Worm (Caenorhabditis elegans) whole organism, late embryonic: ENCODE results near the gene cutl-26.

Source experiments
- T23F11.4 ChIP-seq: fragments of 200-800 bp; sonication (Bioruptor generic); optimal IDR thresholded peaks from 2 replicates; lab custom pipeline; 2018; ENCODE audit warnings: mild to moderate bottlenecking, missing genetic modification characterization, missing compliant biosample characterization
- Y22D7AL.16 ChIP-seq: sonication (generic microtip); optimal IDR thresholded peaks from 2 replicates; lab custom pipeline; 2016; ENCODE audit warnings: missing genetic modification characterization, missing compliant biosample characterization
- ahr-1 ChIP-seq: sonication (generic microtip); optimal IDR thresholded peaks from 2 replicates; lab custom pipeline; 2016; ENCODE audit warnings: missing genetic modification characterization, missing compliant biosample characterization
- ceh-14 ChIP-seq: sonication (generic microtip); optimal IDR thresholded peaks from 2 replicates; lab custom pipeline; 2016; ENCODE audit warnings: missing genotype, missing genetic modification characterization, missing compliant biosample characterization
- ceh-18 ChIP-seq: sonication (generic microtip); optimal IDR thresholded peaks from 2 replicates; lab custom pipeline; 2016; ENCODE audit warnings: missing genetic modification characterization, missing compliant biosample characterization
- ceh-19 ChIP-seq: fragments of 200-800 bp; sonication (Bioruptor generic); optimal IDR thresholded peaks from 2 replicates; lab custom pipeline; 2018; ENCODE audit warnings: mild to moderate bottlenecking, missing genetic modification characterization, missing compliant biosample characterization
- ceh-22 ChIP-seq: sonication (generic microtip); optimal IDR thresholded peaks from 2 replicates; lab custom pipeline; 2017; ENCODE audit warnings: missing biosample characterization, missing genetic modification characterization
- ceh-30 ChIP-seq: fragments of 150-350 bp; optimal IDR thresholded peaks from 2 replicates; lab custom pipeline; 2014; ENCODE audit warnings: missing biosample characterization, missing genetic modification characterization
- ceh-31 ChIP-seq: sonication (generic microtip); optimal IDR thresholded peaks from 2 replicates; lab custom pipeline; 2016; ENCODE audit warnings: missing genetic modification characterization, missing compliant biosample characterization
- che-1 ChIP-seq: sonication (generic microtip); optimal IDR thresholded peaks from 2 replicates; lab custom pipeline; 2016; ENCODE audit warnings: mild to moderate bottlenecking, missing genetic modification characterization, missing compliant biosample characterization
- elt-2 ChIP-seq: sonication (generic microtip); optimal IDR thresholded peaks from 2 replicates; lab custom pipeline; 2016; ENCODE audit warnings: missing genetic modification reagents, missing genetic modification characterization, missing compliant biosample characterization
- ets-4 ChIP-seq: sonication (generic microtip); optimal IDR thresholded peaks from 2 replicates; lab custom pipeline; 2016; ENCODE audit warnings: missing genetic modification characterization, missing compliant biosample characterization
- eyg-1 ChIP-seq: sonication (generic microtip); optimal IDR thresholded peaks from 2 replicates; lab custom pipeline; 2016; ENCODE audit warnings: missing genotype, missing genetic modification characterization, missing compliant biosample characterization
- fax-1 ChIP-seq: sonication (generic microtip); optimal IDR thresholded peaks from 2 replicates; lab custom pipeline; 2016; ENCODE audit warnings: missing genotype, missing genetic modification characterization, missing compliant biosample characterization
- fkh-10 ChIP-seq: fragments of 150-350 bp; optimal IDR thresholded peaks from 2 replicates; lab custom pipeline; 2014; ENCODE audit warnings: missing biosample characterization, missing genetic modification reagents, missing genetic modification characterization
- fkh-6 ChIP-seq: sonication (generic microtip); optimal IDR thresholded peaks from 2 replicates; lab custom pipeline; 2016; ENCODE audit warnings: missing genetic modification characterization, missing compliant biosample characterization
- hlh-6 ChIP-seq: sonication (generic microtip); optimal IDR thresholded peaks from 2 replicates; lab custom pipeline; 2016; ENCODE audit warnings: missing genotype, missing genetic modification characterization, missing compliant biosample characterization
- hlh-8 ChIP-seq: sonication (generic microtip); optimal IDR thresholded peaks from 2 replicates; lab custom pipeline; 2016; ENCODE audit warnings: missing genotype, missing genetic modification characterization, missing compliant biosample characterization
- lim-6 ChIP-seq: sonication (generic microtip); optimal IDR thresholded peaks from 2 replicates; lab custom pipeline; 2016; ENCODE audit warnings: missing genetic modification characterization, missing compliant biosample characterization
- lin-11 ChIP-seq: fragments of 200-800 bp; sonication (Bioruptor generic); optimal IDR thresholded peaks from 2 replicates; lab custom pipeline; 2018; ENCODE audit warnings: mild to moderate bottlenecking, missing genetic modification characterization, missing compliant biosample characterization
- mec-3 ChIP-seq: sonication (generic microtip); optimal IDR thresholded peaks from 2 replicates; lab custom pipeline; 2016; ENCODE audit warnings: borderline replicate concordance, missing genetic modification characterization, missing compliant biosample characterization
- nhr-11 ChIP-seq: fragments of 150-350 bp; optimal IDR thresholded peaks from 2 replicates; lab custom pipeline; 2014; ENCODE audit warnings: missing biosample characterization, missing genetic modification characterization
- npax-4 ChIP-seq: sonication (generic microtip); optimal IDR thresholded peaks from 2 replicates; lab custom pipeline; 2016; ENCODE audit warnings: missing genetic modification characterization, missing compliant biosample characterization
- odd-2 ChIP-seq: sonication (generic microtip); optimal IDR thresholded peaks from 2 replicates; lab custom pipeline; 2017; ENCODE audit warnings: antibody characterized with exemption, mild to moderate bottlenecking, missing genetic modification characterization, missing compliant biosample characterization
- pat-9 ChIP-seq: fragments of 200-800 bp; sonication (Bioruptor generic); optimal IDR thresholded peaks from 2 replicates; lab custom pipeline; 2018; ENCODE audit warnings: mild to moderate bottlenecking, missing genetic modification characterization, moderate library complexity, missing compliant biosample characterization
- pha-4 ChIP-seq: fragments of 150-350 bp; optimal IDR thresholded peaks from 2 replicates; lab custom pipeline; 2018; ENCODE audit warnings: missing biosample characterization, missing genetic modification reagents, missing genetic modification characterization
- pqm-1 ChIP-seq: sonication (generic microtip); optimal IDR thresholded peaks from 2 replicates; lab custom pipeline; 2016; ENCODE audit warnings: missing genetic modification characterization, missing compliant biosample characterization
- ref-2 ChIP-seq: sonication (generic microtip); optimal IDR thresholded peaks from 2 replicates; lab custom pipeline; 2016; ENCODE audit warnings: missing genetic modification characterization, missing compliant biosample characterization
- sdc-2 ChIP-seq: sonication (generic microtip); optimal IDR thresholded peaks from 2 replicates; lab custom pipeline; 2016; ENCODE audit warnings: missing genotype, missing genetic modification characterization, missing compliant biosample characterization
- sox-2 ChIP-seq: fragments of 200-800 bp; sonication (Bioruptor generic); IDR thresholded peaks from 2 replicates; pipeline ENCODE4 v1.3.6; 2022; ENCODE audit warnings: missing genetic modification reagents, missing genetic modification characterization, missing compliant biosample characterization
- sox-4 ChIP-seq: sonication (generic microtip); optimal IDR thresholded peaks from 2 replicates; lab custom pipeline; 2017; ENCODE audit warnings: mild to moderate bottlenecking, missing genetic modification characterization, inconsistent platforms, missing compliant biosample characterization
- syd-9 ChIP-seq: sonication (generic microtip); optimal IDR thresholded peaks from 2 replicates; lab custom pipeline; 2016; ENCODE audit warnings: mild to moderate bottlenecking, missing genetic modification characterization, moderate library complexity, missing compliant biosample characterization
- tbx-2 ChIP-seq: sonication (generic microtip); optimal IDR thresholded peaks from 2 replicates; lab custom pipeline; 2016; ENCODE audit warnings: missing genetic modification characterization, missing compliant biosample characterization
- tbx-7 ChIP-seq: sonication (generic microtip); optimal IDR thresholded peaks from 2 replicates; lab custom pipeline; 2016; ENCODE audit warnings: missing genotype, missing genetic modification characterization, missing compliant biosample characterization
- ttx-3 ChIP-seq: sonication (generic microtip); optimal IDR thresholded peaks from 2 replicates; lab custom pipeline; 2016; ENCODE audit warnings: missing genetic modification reagents, missing genetic modification characterization, missing compliant biosample characterization
- unc-42 ChIP-seq: sonication (generic microtip); optimal IDR thresholded peaks from 2 replicates; lab custom pipeline; 2016; ENCODE audit warnings: missing genotype, missing genetic modification characterization, missing compliant biosample characterization
- zip-5 ChIP-seq: sonication (generic microtip); optimal IDR thresholded peaks from 2 replicates; lab custom pipeline; 2016; ENCODE audit warnings: missing genetic modification characterization, missing compliant biosample characterization
- ztf-16 ChIP-seq: sonication (generic microtip); optimal IDR thresholded peaks from 2 replicates; lab custom pipeline; 2017; ENCODE audit warnings: missing genetic modification characterization, missing compliant biosample characterization

The cutl-26 gene

DNA sequence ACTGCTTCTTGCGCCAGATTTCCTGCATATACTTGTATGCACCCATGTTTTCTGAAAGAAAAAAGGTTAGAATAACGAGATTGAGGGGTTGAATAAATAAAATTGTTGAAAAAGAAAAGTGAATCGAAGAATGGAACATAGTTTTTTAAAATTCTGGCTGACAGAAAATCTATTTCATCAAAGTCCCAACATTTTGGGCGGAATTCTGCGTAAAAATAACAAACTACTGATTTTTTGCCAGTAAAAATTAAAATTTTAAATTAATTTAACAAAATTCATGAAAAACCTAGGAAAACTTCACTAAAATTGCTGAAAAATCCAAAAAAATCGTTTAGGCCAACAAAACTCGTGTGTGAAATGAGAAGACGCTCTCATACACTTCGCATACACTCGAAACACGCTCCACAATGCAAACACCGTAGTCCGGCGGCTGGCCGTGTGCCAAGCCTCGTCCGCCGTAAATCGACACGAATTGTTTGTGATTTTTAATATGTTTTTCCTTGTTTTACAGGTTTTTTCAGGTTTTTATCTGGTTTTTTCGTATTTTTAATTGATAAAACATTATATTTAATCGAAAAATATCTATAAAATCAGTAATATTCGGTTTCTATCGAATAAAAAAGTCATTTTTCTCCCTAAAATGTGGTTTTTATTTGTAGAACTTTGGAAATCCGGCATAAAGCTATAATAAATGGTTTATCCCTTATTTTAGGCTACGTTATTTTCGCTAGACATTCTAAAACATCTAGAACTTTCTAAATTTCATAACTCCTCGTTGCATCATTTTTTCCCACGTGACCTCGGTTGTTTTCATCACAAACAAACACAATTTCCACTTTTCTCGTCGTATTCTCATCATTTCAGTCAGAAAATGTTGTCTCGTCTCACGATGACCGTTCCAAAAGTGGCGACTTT is 52.8 kb downstream of the cutl-26 start, which contains the start of the genes rpl-15 and K11H12.8 (continued):
- TF ChIP-seq ceh-14 (peak; percentile 98), lin-11 (tag; lab: Kevin White, UChicago) (peak; percentile 52), ztf-16 (tag; lab: Kevin White, UChicago) (peak; percentile 97), ceh-31 (tag; lab: Kevin White, UChicago) (peak; percentile 99), ceh-18 (tag; lab: Kevin White, UChicago) (peak; percentile 99), zip-5 (peak; percentile 82), ets-4 (peak; percentile 98), tbx-2 (tag; lab: Kevin White, UChicago) (peak; percentile 99), ttx-3 (tag; lab: Kevin White, UChicago) (peak; percentile 86), fkh-6 (tag; lab: Kevin White, UChicago) (peak; percentile 75), mec-3 (tag; lab: Kevin White, UChicago) (no peak), eyg-1 (tag; lab: Kevin White, UChicago) (peak; percentile 82), T23F11.4 (GFP tag; lab: Kevin White, UChicago) (peak; percentile 74), tbx-7 (tag; lab: Kevin White, UChicago) (peak; percentile 80), sox-2 (GFP tag; lab: Robert Waterston, UW) (peak; percentile 82), ceh-19 (peak; percentile 84), pat-9 (tag; lab: Kevin White, UChicago) (peak; percentile 94), sdc-2 (tag; lab: Kevin White, UChicago) (peak; percentile 85), ceh-22 (tag; lab: Kevin White, UChicago) (no peak), syd-9 (tag; lab: Kevin White, UChicago) (peak; percentile 89), elt-2 (tag; lab: Kevin White, UChicago) (peak; percentile 98), lim-6 (peak; percentile 91), pha-4 (tag; lab: Kevin White, UChicago) (no peak), nhr-11 (peak; percentile 61), Y22D7AL.16 (tag; lab: Kevin White, UChicago) (peak; percentile 80), che-1 (tag; lab: Kevin White, UChicago) (peak; percentile 71), ahr-1 (tag; lab: Kevin White, UChicago) (peak; percentile 88), hlh-8 (peak; percentile 93), npax-4 (peak; percentile 18), hlh-6 (tag; lab: Kevin White, UChicago) (peak; percentile 55), fkh-10 (peak; percentile 88), ceh-30 (tag; lab: Kevin White, UChicago) (peak; percentile 65)

DNA sequence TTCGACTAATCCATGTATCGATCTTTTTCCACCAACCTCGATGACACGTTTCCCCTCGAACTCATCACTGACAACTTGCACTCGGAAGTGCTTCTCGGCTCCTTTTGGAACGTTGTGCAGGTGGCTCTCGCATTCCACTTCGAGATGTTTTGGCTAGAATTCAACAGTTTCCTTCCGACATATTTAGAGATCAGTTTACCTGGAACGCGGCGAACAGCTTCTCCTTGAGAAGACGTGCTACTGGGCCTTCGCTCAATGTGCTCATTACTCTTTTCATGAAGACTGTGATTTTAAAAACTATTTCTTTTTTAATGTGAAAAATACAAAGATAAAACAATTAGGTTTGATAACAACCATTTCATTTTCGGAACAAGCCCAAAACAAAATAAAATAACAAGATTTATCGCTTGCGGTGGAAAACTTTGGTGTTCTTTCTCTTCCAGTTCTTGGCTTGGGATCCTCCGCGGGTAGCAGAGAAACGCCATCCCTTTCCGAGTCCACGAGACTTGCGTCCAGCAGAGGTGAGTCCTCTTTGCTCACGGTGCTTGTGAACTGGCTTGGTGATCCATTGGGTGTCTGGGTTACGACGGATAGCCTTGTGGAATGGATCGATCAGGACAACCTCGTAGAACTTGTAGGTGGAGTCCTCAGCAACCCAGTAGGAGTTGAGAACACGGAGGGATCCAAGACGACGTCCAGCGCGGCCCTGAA is 54.2 kb downstream of the cutl-26 start, which contains the start of gene K11H12.1:
Gene K11H12.1 (minus strand): TSS at position 284 of the 711 bp plus-strand sequence.
- no peak for TF ChIP-seq ceh-22 (tag; lab: Kevin White, UChicago)
- no peak for TF ChIP-seq sox-4 (tag; lab: Kevin White, UChicago)
- TF ChIP-seq ztf-16 (tag; lab: Kevin White, UChicago): no peak
- TF ChIP-seq ceh-31 (tag; lab: Kevin White, UChicago): no peak
- no peak for TF ChIP-seq hlh-8
- TF ChIP-seq fax-1 (tag; lab: Kevin White, UChicago): no peak

ce11 chrIV:649365-649764 is 58.2 kb downstream of the cutl-26 start, which contains the start of gene K11H12.9:
TSS of gene K11H12.9 (plus strand) at chrIV:649665.
- TF ChIP-seq unc-42 (tag; lab: Kevin White, UChicago): no peak
- no peak for TF ChIP-seq odd-2 (tag; lab: Kevin White, UChicago)
- no peak for TF ChIP-seq che-1 (tag; lab: Kevin White, UChicago)
- no peak for TF ChIP-seq pqm-1 (tag; lab: Kevin White, UChicago)
- no peak for TF ChIP-seq fkh-10
- TF ChIP-seq tbx-2 (tag; lab: Kevin White, UChicago): no peak
- TF ChIP-seq ref-2 (tag; lab: Kevin White, UChicago): no peak
